Worm (Caenorhabditis elegans) whole organism, early embryonic: ENCODE measurements around the gene mcm-10.
A peak's percentile ranks its signal among the peaks of the same experiment; 100 is the strongest.

Experiments used
- B0310.2 ChIP-seq: sonication (generic microtip); optimal IDR thresholded peaks from 2 replicates; lab custom pipeline; 2016; ENCODE audit warnings: mild to moderate bottlenecking, missing genetic modification characterization, missing compliant biosample characterization
- F13C5.2 ChIP-seq: sonication (generic microtip); optimal IDR thresholded peaks from 2 replicates; lab custom pipeline; 2017; ENCODE audit warnings: mild to moderate bottlenecking, missing genetic modification characterization, inconsistent platforms, missing compliant biosample characterization
- aly-1 ChIP-seq: sonication (generic microtip); optimal IDR thresholded peaks from 2 replicates; lab custom pipeline; 2016; ENCODE audit warnings: missing genetic modification characterization, missing compliant biosample characterization
- ama-1 ChIP-seq: fragments of 150-350 bp; optimal IDR thresholded peaks from 2 replicates; lab custom pipeline; 2014
- ceh-13 ChIP-seq: fragments of 200-800 bp; sonication (Bioruptor generic); optimal IDR thresholded peaks from 2 replicates; lab custom pipeline; 2018; ENCODE audit warnings: mild to moderate bottlenecking, missing genetic modification characterization, missing compliant biosample characterization
- ceh-36 ChIP-seq: sonication (generic microtip); optimal IDR thresholded peaks from 2 replicates; lab custom pipeline; 2016; ENCODE audit warnings: missing genetic modification characterization, inconsistent platforms, missing compliant biosample characterization
- ets-7 ChIP-seq: sonication (generic microtip); optimal IDR thresholded peaks from 2 replicates; lab custom pipeline; 2016; ENCODE audit warnings: missing genotype, missing genetic modification characterization, missing compliant biosample characterization
- flt-1 ChIP-seq: fragments of 200-800 bp; sonication (Bioruptor generic); IDR thresholded peaks from 2 replicates; pipeline ENCODE4 v1.3.6; 2022; ENCODE audit warnings: missing genetic modification characterization, missing compliant biosample characterization
- hmbx-1 ChIP-seq: sonication (generic microtip); optimal IDR thresholded peaks from 2 replicates; lab custom pipeline; 2016; ENCODE audit warnings: mild to moderate bottlenecking, missing genetic modification characterization, missing compliant biosample characterization
- hmg-4 ChIP-seq: fragments of 200-800 bp; sonication (Bioruptor generic); optimal IDR thresholded peaks from 2 replicates; lab custom pipeline; 2018; ENCODE audit warnings: mild to moderate bottlenecking, missing genetic modification characterization, missing compliant biosample characterization
- hnd-1 ChIP-seq: sonication (generic microtip); optimal IDR thresholded peaks from 2 replicates; lab custom pipeline; 2016; ENCODE audit warnings: missing genetic modification characterization, missing compliant biosample characterization
- pes-1 ChIP-seq: fragments of 200-800 bp; sonication (Bioruptor generic); IDR thresholded peaks from 2 replicates; pipeline ENCODE4 v1.3.6; 2022; ENCODE audit warnings: missing genetic modification reagents, missing genetic modification characterization, missing compliant biosample characterization
- scrt-1 ChIP-seq: fragments of 200-800 bp; sonication (Bioruptor generic); IDR thresholded peaks from 2 replicates; pipeline ENCODE4 v1.3.6; 2022; ENCODE audit warnings: missing genetic modification characterization, missing compliant biosample characterization
- sea-1 ChIP-seq: fragments of 200-800 bp; sonication (Bioruptor generic); conservative IDR thresholded peaks from 2 replicates; pipeline ENCODE4 v1.3.6; 2022; ENCODE audit warnings: missing genetic modification characterization, missing compliant biosample characterization
- tbx-11 ChIP-seq: fragments of 200-800 bp; sonication (Bioruptor generic); IDR thresholded peaks from 2 replicates; pipeline ENCODE4 v1.3.6; 2022; ENCODE audit warnings: missing genetic modification characterization, missing compliant biosample characterization
- tbx-37 ChIP-seq: fragments of 200-800 bp; sonication (Bioruptor generic); conservative IDR thresholded peaks from 2 replicates; pipeline ENCODE4 v1.3.6; 2022; ENCODE audit warnings: missing genetic modification reagents, missing genetic modification characterization, missing compliant biosample characterization
- tra-4 ChIP-seq: sonication (generic microtip); optimal IDR thresholded peaks from 2 replicates; lab custom pipeline; 2017; ENCODE audit warnings: missing genetic modification characterization, missing compliant biosample characterization

The mcm-10 gene

ce11 chrIII:11358273-11358672 lies 40.9 kb downstream of the mcm-10 start:
- TF ChIP-seq pes-1 (GFP tag; lab: Robert Waterston, UW) (no peak), ceh-13 (GFP tag; lab: Kevin White, UChicago) (no peak), aly-1 (tag; lab: Kevin White, UChicago) (no peak), B0310.2 (tag; lab: Kevin White, UChicago) (no peak), flt-1 (GFP tag; lab: Robert Waterston, UW) (no peak), sea-1 (no peak), F13C5.2 (tag; lab: Kevin White, UChicago) (no peak), tra-4 (tag; lab: Kevin White, UChicago) (no peak), scrt-1 (GFP tag; lab: Robert Waterston, UW) (no peak), hmg-4 (GFP tag; lab: Kevin White, UChicago) (no peak), ets-7 (tag; lab: Kevin White, UChicago) (no peak), tbx-11 (no peak)

DNA sequence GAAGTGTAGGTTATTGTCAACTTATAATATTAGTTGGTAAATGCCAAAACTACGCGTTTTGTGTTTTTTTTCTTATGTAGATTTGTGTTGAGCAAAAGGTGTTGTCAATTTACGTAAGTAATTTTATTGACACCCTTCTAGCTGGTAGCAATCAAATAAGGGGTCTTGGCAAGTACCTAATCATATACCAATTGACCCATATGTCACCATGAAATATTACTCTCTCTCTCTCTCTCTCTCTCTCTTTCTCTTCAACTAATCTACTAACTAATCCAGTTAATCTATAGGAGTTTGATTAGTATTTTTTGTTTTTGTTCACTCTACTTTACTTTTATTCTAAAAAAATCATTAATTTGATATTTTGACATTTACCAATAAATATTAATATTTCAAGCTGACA lies 42.1 kb downstream of the mcm-10 start:
- no peak for TF ChIP-seq tbx-11
- no peak for TF ChIP-seq ceh-36 (tag; lab: Kevin White, UChicago)
- TF ChIP-seq ets-7 (tag; lab: Kevin White, UChicago), result no peak
- no peak for TF ChIP-seq hnd-1 (tag; lab: Kevin White, UChicago)
- no peak for TF ChIP-seq hmg-4 (GFP tag; lab: Kevin White, UChicago)
- TF ChIP-seq B0310.2 (tag; lab: Kevin White, UChicago), result no peak
- no peak for TF ChIP-seq tbx-37 (GFP tag; lab: Robert Waterston, UW)
- TF ChIP-seq tra-4 (tag; lab: Kevin White, UChicago), result no peak
- TF ChIP-seq ceh-13 (GFP tag; lab: Kevin White, UChicago), result no peak
- TF ChIP-seq pes-1 (GFP tag; lab: Robert Waterston, UW), result no peak
- TF ChIP-seq aly-1 (tag; lab: Kevin White, UChicago), result no peak
- TF ChIP-seq flt-1 (GFP tag; lab: Robert Waterston, UW), result no peak
- no peak for TF ChIP-seq ama-1 (lab: Kevin White, UChicago)
- no peak for TF ChIP-seq scrt-1 (GFP tag; lab: Robert Waterston, UW)
- no peak for TF ChIP-seq hmbx-1 (tag; lab: Kevin White, UChicago)

DNA sequence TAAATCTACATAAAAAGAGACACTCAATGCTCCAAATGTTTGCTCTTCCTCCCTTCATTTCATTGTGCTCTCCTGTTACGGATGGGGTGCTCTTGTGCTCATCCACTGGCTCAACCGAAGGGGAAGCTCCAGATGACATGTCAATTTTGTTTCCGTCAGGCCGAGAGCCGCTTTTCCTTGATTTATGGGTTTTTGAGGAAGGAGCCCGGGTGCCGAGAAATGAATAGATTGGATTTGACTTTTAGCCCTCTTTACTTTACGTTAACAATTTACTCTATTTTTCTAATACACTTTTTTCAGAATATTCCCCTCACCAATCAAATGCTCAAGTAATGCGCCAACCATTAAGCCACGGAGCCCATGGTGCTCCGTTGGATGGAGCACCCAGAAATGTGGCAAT lies 42.8 kb downstream of the mcm-10 start, which contains the start of gene T28D6.4:
TSS of gene T28D6.4 (plus strand) at position 301 of the 400 bp plus-strand sequence.
- no peak for TF ChIP-seq sea-1
- TF ChIP-seq ceh-36 (tag; lab: Kevin White, UChicago), result no peak

- TF ChIP-seq sea-1, result no peak
- no peak for TF ChIP-seq scrt-1 (GFP tag; lab: Robert Waterston, UW)
- no peak for TF ChIP-seq hnd-1 (tag; lab: Kevin White, UChicago)
- no peak for TF ChIP-seq ama-1 (lab: Kevin White, UChicago)
- TF ChIP-seq B0310.2 (tag; lab: Kevin White, UChicago), result no peak
- no peak for TF ChIP-seq tra-4 (tag; lab: Kevin White, UChicago)
- no peak for TF ChIP-seq tbx-11
- TF ChIP-seq ets-7 (tag; lab: Kevin White, UChicago), result no peak
- TF ChIP-seq aly-1 (tag; lab: Kevin White, UChicago), result no peak
- TF ChIP-seq ceh-13 (GFP tag; lab: Kevin White, UChicago), result no peak
- no peak for TF ChIP-seq hmg-4 (GFP tag; lab: Kevin White, UChicago)
- no peak for TF ChIP-seq flt-1 (GFP tag; lab: Robert Waterston, UW)
Measured at ce11 chrIII:11361394-11361793, 44.0 kb downstream of the mcm-10 start.

DNA sequence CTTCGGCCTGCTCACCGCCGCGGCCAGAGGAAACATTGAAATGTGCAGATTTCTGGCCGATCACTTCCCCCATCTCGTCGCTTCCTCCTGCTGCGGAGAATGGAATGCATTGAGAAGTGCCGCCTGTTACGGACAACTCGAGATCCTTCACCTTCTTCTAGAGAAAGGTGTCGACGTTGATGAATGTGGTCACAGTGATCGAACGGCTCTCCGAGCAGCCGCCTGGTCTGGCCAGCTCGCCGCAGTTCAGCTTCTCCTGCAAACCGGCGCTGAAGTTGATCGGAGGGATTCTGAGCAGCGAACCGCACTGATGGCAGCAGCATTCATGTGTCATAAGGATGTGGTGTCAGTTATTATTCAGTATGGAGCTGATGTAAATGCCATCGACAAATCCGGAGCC lies 45.5 kb downstream of the mcm-10 start:
- TF ChIP-seq tbx-37 (GFP tag; lab: Robert Waterston, UW) (no peak), pes-1 (GFP tag; lab: Robert Waterston, UW) (no peak), flt-1 (GFP tag; lab: Robert Waterston, UW) (no peak), hmg-4 (GFP tag; lab: Kevin White, UChicago) (peak; percentile 15), B0310.2 (tag; lab: Kevin White, UChicago) (no peak), ama-1 (lab: Kevin White, UChicago) (no peak)

DNA sequence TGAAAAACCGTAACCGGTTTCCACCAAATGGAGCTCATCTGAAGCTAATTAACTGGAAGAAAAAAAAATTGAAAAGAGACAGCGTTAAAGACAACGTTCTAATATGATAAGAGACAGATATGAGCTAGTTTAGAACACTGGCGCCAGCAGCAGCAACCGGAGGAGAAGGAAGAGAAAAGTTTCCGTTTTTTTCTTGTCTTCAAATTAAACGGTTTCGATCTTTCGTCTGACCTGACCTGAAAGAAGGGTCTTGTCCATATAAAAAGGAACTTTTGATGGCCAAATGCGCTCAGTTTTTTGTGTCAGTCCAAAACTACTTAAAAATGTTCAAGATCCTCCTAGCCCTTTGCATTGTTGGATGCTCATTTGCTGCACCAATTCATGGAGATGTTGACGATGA lies 49.1 kb downstream of the mcm-10 start, which contains the start of gene T28D6.3:
TSS of gene T28D6.3 (plus strand) at position 301 of the 400 bp plus-strand sequence.
- no peak for TF ChIP-seq ceh-36 (tag; lab: Kevin White, UChicago)
- no peak for TF ChIP-seq F13C5.2 (tag; lab: Kevin White, UChicago)
- TF ChIP-seq scrt-1 (GFP tag; lab: Robert Waterston, UW), result no peak
- no peak for TF ChIP-seq ets-7 (tag; lab: Kevin White, UChicago)
- no peak for TF ChIP-seq tbx-11
- TF ChIP-seq ama-1 (lab: Kevin White, UChicago), result no peak
- no peak for TF ChIP-seq ceh-13 (GFP tag; lab: Kevin White, UChicago)
- TF ChIP-seq hmbx-1 (tag; lab: Kevin White, UChicago), result no peak

DNA sequence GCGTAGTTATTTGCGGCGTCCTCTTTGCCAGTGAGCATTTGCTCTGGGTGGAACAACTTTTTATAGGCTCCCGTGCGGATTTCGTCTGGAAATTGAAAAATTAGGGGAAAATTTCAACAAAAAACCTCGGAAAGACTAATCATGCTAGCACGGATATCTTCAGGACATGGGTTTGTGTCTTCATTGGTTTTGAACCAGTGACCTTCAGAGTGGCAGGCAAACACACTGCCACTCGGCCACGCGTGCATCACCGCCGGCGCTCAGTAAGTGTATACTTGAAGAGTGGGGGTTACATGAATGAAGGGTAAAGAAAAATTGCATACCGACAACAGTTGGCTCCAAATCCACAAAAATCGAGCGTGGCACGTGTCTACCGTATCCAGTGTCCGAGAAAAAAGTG lies 53.9 kb downstream of the mcm-10 start:
- peak; percentile 96 for TF ChIP-seq scrt-1 (GFP tag; lab: Robert Waterston, UW)
- peak; percentile 80 for TF ChIP-seq ceh-13 (GFP tag; lab: Kevin White, UChicago)
- TF ChIP-seq pes-1 (GFP tag; lab: Robert Waterston, UW), result peak; percentile 95
- TF ChIP-seq sea-1, result peak; percentile 94
- TF ChIP-seq tbx-37 (GFP tag; lab: Robert Waterston, UW), result peak; percentile 91
- TF ChIP-seq hmbx-1 (tag; lab: Kevin White, UChicago), result peak; percentile 81
- peak; percentile 93 for TF ChIP-seq flt-1 (GFP tag; lab: Robert Waterston, UW)
- peak; percentile 93 for TF ChIP-seq aly-1 (tag; lab: Kevin White, UChicago)
- TF ChIP-seq ama-1 (lab: Kevin White, UChicago), result no peak
- peak; percentile 82 for TF ChIP-seq ets-7 (tag; lab: Kevin White, UChicago)
- peak; percentile 92 for TF ChIP-seq F13C5.2 (tag; lab: Kevin White, UChicago)
- TF ChIP-seq tbx-11, result peak; percentile 93
- TF ChIP-seq B0310.2 (tag; lab: Kevin White, UChicago), result peak; percentile 88
- peak; percentile 84 for TF ChIP-seq tra-4 (tag; lab: Kevin White, UChicago)
- peak; percentile 96 for TF ChIP-seq hmg-4 (GFP tag; lab: Kevin White, UChicago)
- TF ChIP-seq hnd-1 (tag; lab: Kevin White, UChicago), result peak; percentile 84
- peak; percentile 92 for TF ChIP-seq ceh-36 (tag; lab: Kevin White, UChicago)
